Fruit fly (Drosophila melanogaster) whole organism, embryonic: ENCODE measurements around the gene Cog1.

Experiments
- B-H1 ChIP-seq: fragments of 200-800 bp; sonication (Bioruptor generic); IDR thresholded peaks from 3 replicates; pipeline ENCODE4 v1.3.6; 2022; ENCODE audit warnings: missing biosample characterization, missing genetic modification characterization
- CG10147 ChIP-seq: fragments of 200-800 bp; sonication (Bioruptor generic); optimal IDR thresholded peaks from 2 replicates; lab custom pipeline; 2019; ENCODE audit warnings: missing biosample characterization, mild to moderate bottlenecking, missing genetic modification characterization, moderate library complexity
- CG11456 ChIP-seq: fragments of 200-800 bp; sonication (Bioruptor generic); IDR thresholded peaks from 3 replicates; pipeline ENCODE4 v1.3.6; 2022; ENCODE audit warnings: missing biosample characterization, missing genetic modification characterization
- CG12219 ChIP-seq: fragments of 200-800 bp; sonication (Bioruptor generic); optimal IDR thresholded peaks from 3 replicates; lab custom pipeline; 2018; ENCODE audit warnings: missing biosample characterization, mild to moderate bottlenecking, missing genetic modification characterization
- CG12236 ChIP-seq: fragments of 200-800 bp; sonication (Bioruptor generic); optimal IDR thresholded peaks from 2 replicates; lab custom pipeline; 2016; ENCODE audit warnings: missing biosample characterization, missing genetic modification characterization
- CG14050 ChIP-seq: fragments of 200-800 bp; sonication (Bioruptor generic); IDR thresholded peaks from 3 replicates; pipeline ENCODE4 v1.3.6; 2022; ENCODE audit warnings: missing biosample characterization, missing genetic modification characterization
- CG15269 ChIP-seq: fragments of 200-800 bp; sonication (Bioruptor generic); optimal IDR thresholded peaks from 2 replicates; lab custom pipeline; 2018; ENCODE audit warnings: missing biosample characterization, mild to moderate bottlenecking, missing genetic modification characterization, moderate library complexity
- CG18764 ChIP-seq: fragments of 200-800 bp; sonication (Bioruptor generic); optimal IDR thresholded peaks from 3 replicates; lab custom pipeline; 2016; ENCODE audit warnings: missing biosample characterization, missing genetic modification characterization
- CG2116 ChIP-seq: fragments of 200-800 bp; sonication (Bioruptor generic); optimal IDR thresholded peaks from 3 replicates; lab custom pipeline; 2018; ENCODE audit warnings: missing biosample characterization, mild to moderate bottlenecking, missing genetic modification characterization
- CG31388 ChIP-seq: fragments of 200-800 bp; sonication (Bioruptor generic); optimal IDR thresholded peaks from 2 replicates; lab custom pipeline; 2016; ENCODE audit warnings: missing biosample characterization, missing genetic modification characterization
- CG4424 ChIP-seq: fragments of 200-800 bp; sonication (Bioruptor generic); optimal IDR thresholded peaks from 3 replicates; lab custom pipeline; 2016; ENCODE audit warnings: missing biosample characterization, missing genetic modification characterization
- CG4730 ChIP-seq: fragments of 200-800 bp; sonication (Bioruptor generic); IDR thresholded peaks from 2 replicates; pipeline ENCODE4 v1.3.6; 2022; ENCODE audit warnings: missing biosample characterization, missing genetic modification characterization
- CG8924 ChIP-seq: fragments of 200-800 bp; optimal IDR thresholded peaks from 3 replicates; lab custom pipeline; 2019; ENCODE audit warnings: missing biosample characterization, mild to moderate bottlenecking, missing genetic modification characterization, moderate library complexity
- CTCF ChIP-seq: fragments of 200-800 bp; sonication (Bioruptor generic); optimal IDR thresholded peaks from 2 replicates; lab custom pipeline; 2017; ENCODE audit warnings: missing biosample characterization, mild to moderate bottlenecking, missing genetic modification characterization, moderate library complexity
- D19B ChIP-seq: fragments of 200-800 bp; sonication (Bioruptor generic); optimal IDR thresholded peaks from 2 replicates; lab custom pipeline; 2017; ENCODE audit warnings: missing biosample characterization, mild to moderate bottlenecking, missing genetic modification characterization
- Dfd ChIP-seq, 2 experiments: fragments of >200 bp; optimal IDR thresholded peaks; 2 replicates each; lab custom pipeline; 2017; ENCODE audit warnings: missing biosample characterization in 2 of 2, missing genetic modification characterization in 2 of 2
- Doc3 ChIP-seq: fragments of 200-800 bp; sonication (Bioruptor generic); IDR thresholded peaks from 3 replicates; pipeline ENCODE4 v1.3.6; 2022; ENCODE audit warnings: missing biosample characterization, missing genetic modification characterization; ENCODE audit not compliant: partially characterized antibody
- Dp ChIP-seq: fragments of 200-800 bp; sonication (Bioruptor generic); optimal IDR thresholded peaks from 2 replicates; lab custom pipeline; 2018; ENCODE audit warnings: missing biosample characterization, mild to moderate bottlenecking, missing genetic modification characterization, moderate library complexity
- ERR ChIP-seq: fragments of 200-800 bp; sonication (Bioruptor generic); optimal IDR thresholded peaks from 2 replicates; lab custom pipeline; 2016; ENCODE audit warnings: missing biosample characterization, missing genetic modification characterization
- Ets65A ChIP-seq: fragments of 200-800 bp; sonication (Bioruptor generic); peaks from one replicate; lab custom pipeline; 2016; ENCODE audit warnings: missing biosample characterization, missing genetic modification characterization
- Fer3 ChIP-seq: fragments of 200-800 bp; sonication (Bioruptor generic); optimal IDR thresholded peaks from 2 replicates; lab custom pipeline; 2018; ENCODE audit warnings: missing biosample characterization, mild to moderate bottlenecking, missing genetic modification characterization, moderate library complexity
- HLH54F ChIP-seq: fragments of 200-800 bp; sonication (Bioruptor generic); optimal IDR thresholded peaks from 3 replicates; lab custom pipeline; 2016; ENCODE audit warnings: missing biosample characterization, missing genetic modification characterization
- Hr51 ChIP-seq, 2 experiments: fragments of 200-800 bp; sonication (Bioruptor generic); optimal IDR thresholded peaks; 2 replicates in 1 of 2; 3 replicates in 1 of 2; lab custom pipeline; 2016 to 2018; ENCODE audit warnings: missing biosample characterization in 2 of 2, missing genetic modification characterization in 2 of 2, mild to moderate bottlenecking in 1 of 2, moderate library complexity in 1 of 2
- MBD-R2 ChIP-seq: fragments of 200-800 bp; sonication (Bioruptor generic); IDR thresholded peaks from 2 replicates; pipeline ENCODE4 v1.3.6; 2022; ENCODE audit warnings: missing biosample characterization, missing genetic modification characterization
- Max ChIP-seq: fragments of 200-800 bp; sonication (Bioruptor generic); optimal IDR thresholded peaks from 2 replicates; lab custom pipeline; 2016; ENCODE audit warnings: missing biosample characterization, mild to moderate bottlenecking, missing genetic modification characterization
- NC2β ChIP-seq: fragments of 200-800 bp; sonication (Bioruptor generic); optimal IDR thresholded peaks from 2 replicates; lab custom pipeline; 2016; ENCODE audit warnings: missing biosample characterization, missing genetic modification characterization
- Nf-YB ChIP-seq: fragments of 200-800 bp; sonication (Bioruptor generic); optimal IDR thresholded peaks from 3 replicates; lab custom pipeline; 2019; ENCODE audit warnings: missing biosample characterization, mild to moderate bottlenecking, missing genetic modification characterization, moderate library complexity
- NfI ChIP-seq: fragments of 200-800 bp; sonication (Bioruptor generic); optimal IDR thresholded peaks from 3 replicates; lab custom pipeline; 2018; ENCODE audit warnings: missing biosample characterization, mild to moderate bottlenecking, missing genetic modification characterization, moderate library complexity
- Ravus ChIP-seq: fragments of 200-800 bp; sonication (Bioruptor generic); IDR thresholded peaks from 2 replicates; pipeline ENCODE4 v1.3.6; 2022; ENCODE audit warnings: missing biosample characterization, missing genetic modification characterization
- Scr ChIP-seq: fragments of 200-800 bp; sonication (Bioruptor generic); IDR thresholded peaks from 2 replicates; pipeline ENCODE4 v1.3.6; 2022; ENCODE audit warnings: missing biosample characterization, missing genetic modification characterization; ENCODE audit not compliant: partially characterized antibody
- Vsx1 ChIP-seq: fragments of 200-800 bp; sonication (Bioruptor generic); optimal IDR thresholded peaks from 2 replicates; lab custom pipeline; 2017; ENCODE audit warnings: missing biosample characterization, mild to moderate bottlenecking, missing genetic modification characterization, missing genetic modification reagents
- YL-1 ChIP-seq: fragments of 200-800 bp; sonication (Bioruptor generic); optimal IDR thresholded peaks from 3 replicates; lab custom pipeline; 2017; ENCODE audit warnings: missing biosample characterization, mild to moderate bottlenecking, missing genetic modification characterization
- bsh ChIP-seq, 2 experiments: fragments of 200-800 bp; sonication (Bioruptor generic); optimal IDR thresholded peaks; 2 replicates each; lab custom pipeline; 2017 to 2018; ENCODE audit warnings: mild to moderate bottlenecking in 2 of 2, missing biosample characterization in 2 of 2, missing genetic modification characterization in 2 of 2, moderate library complexity in 1 of 2
- caup ChIP-seq: fragments of 200-800 bp; sonication (Bioruptor generic); optimal IDR thresholded peaks from 3 replicates; lab custom pipeline; 2017; ENCODE audit warnings: missing biosample characterization, mild to moderate bottlenecking, missing genetic modification characterization, moderate library complexity; ENCODE audit not compliant: severe bottlenecking
- ci ChIP-seq: fragments of 200-800 bp; sonication (Bioruptor generic); IDR thresholded peaks from 3 replicates; pipeline ENCODE4 v1.3.6; 2022; ENCODE audit warnings: missing biosample characterization, missing genetic modification characterization
- crc ChIP-seq: fragments of 200-800 bp; sonication (Bioruptor generic); optimal IDR thresholded peaks from 2 replicates; lab custom pipeline; 2016; ENCODE audit warnings: missing biosample characterization, missing genetic modification characterization
- dan ChIP-seq: fragments of 200-800 bp; sonication (Bioruptor generic); IDR thresholded peaks from 2 replicates; pipeline ENCODE4 v1.3.6; 2022; ENCODE audit warnings: missing biosample characterization, missing genetic modification characterization
- dmrt11E ChIP-seq: fragments of 200-800 bp; sonication (Bioruptor generic); optimal IDR thresholded peaks from 3 replicates; lab custom pipeline; 2018; ENCODE audit warnings: missing biosample characterization, mild to moderate bottlenecking, missing genetic modification characterization, moderate library complexity
- exex ChIP-seq: fragments of 200-800 bp; sonication (Bioruptor generic); optimal IDR thresholded peaks from 4 replicates; lab custom pipeline; 2018; ENCODE audit warnings: missing biosample characterization, mild to moderate bottlenecking, missing genetic modification characterization, moderate library complexity
- fu2 ChIP-seq: fragments of 200-800 bp; sonication (Bioruptor generic); optimal IDR thresholded peaks from 2 replicates; lab custom pipeline; 2016; ENCODE audit warnings: missing biosample characterization, missing genetic modification characterization
- gcm2 ChIP-seq: fragments of 200-800 bp; sonication (Bioruptor generic); optimal IDR thresholded peaks from 2 replicates; lab custom pipeline; 2016; ENCODE audit warnings: missing biosample characterization, missing genetic modification characterization
- hkb ChIP-seq, 2 experiments: fragments of 200-800 bp in 1 of 2; fragments of >200 bp in 1 of 2; sonication (Bioruptor generic) in 1 of 2; IDR thresholded peaks in 1 of 2; optimal IDR thresholded peaks in 1 of 2; 2 replicates each; pipeline versions ENCODE4 v1.3.6 to Lab custom; 2017 to 2022; ENCODE audit warnings: missing biosample characterization in 1 of 2, missing genetic modification characterization in 1 of 2
- hth ChIP-seq: fragments of >200 bp; optimal IDR thresholded peaks from 2 replicates; lab custom pipeline; 2017; ENCODE audit warnings: inconsistent platforms
- pan ChIP-seq, 4 experiments: fragments of >200 bp in 3 of 4; fragments of 200-800 bp in 1 of 4; sonication (Bioruptor generic) in 1 of 4; optimal IDR thresholded peaks in 3 of 4; IDR thresholded peaks in 1 of 4; 2 replicates each; pipeline versions ENCODE4 v1.3.6 to Lab custom; 2017 to 2022; ENCODE audit warnings: missing biosample characterization in 2 of 4, missing genetic modification characterization in 2 of 4, mixed read lengths in 1 of 4
- pzg ChIP-seq: fragments of 200-800 bp; sonication (Bioruptor generic); optimal IDR thresholded peaks from 3 replicates; lab custom pipeline; 2018; ENCODE audit warnings: missing biosample characterization, mild to moderate bottlenecking, missing genetic modification characterization, moderate library complexity
- sc ChIP-seq, 3 experiments: fragments of >200 bp in 2 of 3; fragments of 200-800 bp in 1 of 3; sonication (Bioruptor generic) in 1 of 3; optimal IDR thresholded peaks; 2 replicates in 2 of 3; 3 replicates in 1 of 3; lab custom pipeline; 2017; ENCODE audit warnings: mild to moderate bottlenecking in 1 of 3, missing biosample characterization in 1 of 3, missing genetic modification characterization in 1 of 3, missing genetic modification reagents in 1 of 3
- schlank ChIP-seq: fragments of 200-800 bp; sonication (Bioruptor generic); optimal IDR thresholded peaks from 2 replicates; lab custom pipeline; 2018; ENCODE audit warnings: missing biosample characterization, mild to moderate bottlenecking, missing genetic modification characterization
- seq ChIP-seq: fragments of 200-800 bp; sonication (Bioruptor generic); IDR thresholded peaks from 2 replicates; pipeline ENCODE4 v1.3.6; 2022; ENCODE audit warnings: missing biosample characterization, missing genetic modification characterization
- trh ChIP-seq: fragments of 200-800 bp; sonication (Bioruptor generic); optimal IDR thresholded peaks from 2 replicates; lab custom pipeline; 2016; ENCODE audit warnings: missing biosample characterization, missing genetic modification characterization
- unpg ChIP-seq: fragments of 200-800 bp; sonication (Bioruptor generic); optimal IDR thresholded peaks from 3 replicates; lab custom pipeline; 2018; ENCODE audit warnings: missing biosample characterization, mild to moderate bottlenecking, missing genetic modification characterization, moderate library complexity

Gene Cog1

dm6 chr3R:12222093-12222492 is 2.6 kb upstream of the Cog1 start, which contains the start of gene Rsbp15 (continued):
- no peak for TF ChIP-seq CG12236 (GFP tag; lab: Kevin White, UChicago)
- no peak for TF ChIP-seq HLH54F (GFP tag; lab: Kevin White, UChicago)
- peak; percentile 43 for TF ChIP-seq Dp (GFP tag; lab: Kevin White, UChicago)
- peak; percentile 30; the same call in 1 of the 3 replicates for TF ChIP-seq CG11456
- no peak for TF ChIP-seq dan (GFP tag; lab: Robert Waterston, UW)
- peak; percentile 20 for TF ChIP-seq hkb (optimal IDR thresholded peaks at IDR 0.05; lab: Kevin White, UChicago)
- no peak for TF ChIP-seq hkb (GFP tag; IDR thresholded peaks at IDR 0.05; lab: Robert Waterston, UW)
- no peak for TF ChIP-seq ERR
- no peak for TF ChIP-seq YL-1
- TF ChIP-seq Ravus (GFP tag; lab: Robert Waterston, UW) = no peak
- no peak for TF ChIP-seq Nf-YB
- no peak for TF ChIP-seq Max (GFP tag; lab: Kevin White, UChicago)
- TF ChIP-seq pan (optimal IDR thresholded peaks at IDR 0.05; lab: Kevin White, UChicago) = no peak
- no peak for TF ChIP-seq pan (GFP tag; optimal IDR thresholded peaks at IDR 0.05 in 1 of 2, IDR thresholded peaks at IDR 0.05 in 1 of 2)
- no peak for TF ChIP-seq Hr51 (GFP tag; optimal IDR thresholded peaks at IDR 0.05; lab: Kevin White, UChicago)
- TF ChIP-seq NC2β = no peak
- TF ChIP-seq Ets65A (GFP tag; lab: Kevin White, UChicago) = peak; percentile 86
- TF ChIP-seq schlank (tag; lab: Kevin White, UChicago) = no peak
- no peak for TF ChIP-seq NfI (GFP tag; lab: Kevin White, UChicago)
- TF ChIP-seq Vsx1 (GFP tag; lab: Kevin White, UChicago) = no peak
- no peak for TF ChIP-seq pzg (GFP tag; lab: Kevin White, UChicago)
- TF ChIP-seq MBD-R2 = no peak
- TF ChIP-seq CG4730 (GFP tag; lab: Robert Waterston, UW) = no peak
- no peak for TF ChIP-seq CG2116
- no peak for TF ChIP-seq CG4424 (GFP tag; lab: Kevin White, UChicago)
- no peak for TF ChIP-seq D19B (GFP tag; lab: Kevin White, UChicago)
- TF ChIP-seq CG31388 (GFP tag; lab: Kevin White, UChicago) = no peak
- TF ChIP-seq Fer3 (tag; lab: Kevin White, UChicago) = no peak
- no peak for TF ChIP-seq fu2 (GFP tag; lab: Kevin White, UChicago)
- no peak for TF ChIP-seq caup
- TF ChIP-seq CG8924 (tag; lab: Kevin White, UChicago) = no peak
- no peak for TF ChIP-seq trh
- no peak for TF ChIP-seq unpg (GFP tag; lab: Kevin White, UChicago)
- no peak for TF ChIP-seq CG14050 (GFP tag; lab: Robert Waterston, UW)
- TF ChIP-seq hth (lab: Kevin White, UChicago) = no peak
- TF ChIP-seq gcm2 (GFP tag; lab: Kevin White, UChicago) = no peak
- no peak for TF ChIP-seq Dfd (GFP tag; optimal IDR thresholded peaks at IDR 0.05; lab: Kevin White, UChicago)
- no peak for TF ChIP-seq CG12219 (GFP tag; lab: Kevin White, UChicago)
- peak; percentile 98 for TF ChIP-seq CTCF (GFP tag; lab: Kevin White, UChicago)
- TF ChIP-seq CG10147 (GFP tag; lab: Kevin White, UChicago) = no peak
- TF ChIP-seq crc (GFP tag; lab: Kevin White, UChicago) = no peak
- TF ChIP-seq dmrt11E (tag; lab: Kevin White, UChicago) = no peak
- TF ChIP-seq bsh (GFP tag; optimal IDR thresholded peaks at IDR 0.05; lab: Kevin White, UChicago) = no peak
- no peak for TF ChIP-seq CG15269 (tag; lab: Kevin White, UChicago)
- 0 out of 3 replicates have a peak, but pooled peaks have one; percentile 11 for TF ChIP-seq ci
- TF ChIP-seq Doc3 (GFP tag; lab: Robert Waterston, UW) = no peak
- no peak for TF ChIP-seq sc (optimal IDR thresholded peaks at IDR 0.05; lab: Kevin White, UChicago)
- TF ChIP-seq sc (GFP tag; optimal IDR thresholded peaks at IDR 0.05; lab: Kevin White, UChicago) = no peak
- no peak for TF ChIP-seq exex (tag; lab: Kevin White, UChicago)
- TF ChIP-seq seq = no peak
- TF ChIP-seq B-H1 = no peak
- TF ChIP-seq CG18764 (GFP tag; lab: Kevin White, UChicago) = no peak
- TF ChIP-seq Scr (GFP tag; lab: Robert Waterston, UW) = no peak
